Fruit fly (Drosophila melanogaster) whole organism, embryonic: Measurements from ENCODE around the gene PDCD-5.

Experiments used
- Ada2b ChIP-seq: fragments of 200-800 bp; sonication (Bioruptor generic); IDR thresholded peaks from 2 replicates; pipeline ENCODE4 v1.3.6; 2022; ENCODE audit warnings: missing biosample characterization, missing genetic modification characterization
- CG10147 ChIP-seq: fragments of 200-800 bp; sonication (Bioruptor generic); optimal IDR thresholded peaks from 2 replicates; lab custom pipeline; 2019; ENCODE audit warnings: missing biosample characterization, mild to moderate bottlenecking, missing genetic modification characterization, moderate library complexity
- CG10959 ChIP-seq: fragments of 200-800 bp; sonication (Bioruptor generic); IDR thresholded peaks from 2 replicates; pipeline ENCODE4 v1.3.6; 2022; ENCODE audit warnings: missing biosample characterization, missing genetic modification characterization
- CG11504 ChIP-seq: fragments of 200-800 bp; sonication (Bioruptor generic); optimal IDR thresholded peaks from 3 replicates; lab custom pipeline; 2019; ENCODE audit warnings: missing biosample characterization, mild to moderate bottlenecking, missing genetic modification characterization, moderate library complexity
- CG12155 ChIP-seq: fragments of 200-800 bp; sonication (Bioruptor generic); optimal IDR thresholded peaks from 3 replicates; lab custom pipeline; 2016; ENCODE audit warnings: missing biosample characterization, missing genetic modification characterization
- CG2678 ChIP-seq: fragments of 200-800 bp; sonication (Bioruptor generic); optimal IDR thresholded peaks from 3 replicates; lab custom pipeline; 2019; ENCODE audit warnings: missing biosample characterization, mild to moderate bottlenecking, missing genetic modification characterization, moderate library complexity
- CG2875 ChIP-seq: fragments of 200-800 bp; sonication (Bioruptor generic); optimal IDR thresholded peaks from 2 replicates; lab custom pipeline; 2017; ENCODE audit warnings: missing biosample characterization, mild to moderate bottlenecking, missing genetic modification characterization, missing genetic modification reagents
- CG32532 ChIP-seq: fragments of 200-800 bp; sonication (Bioruptor generic); IDR thresholded peaks from 2 replicates; pipeline ENCODE4 v1.3.6; 2022; ENCODE audit warnings: missing biosample characterization, missing genetic modification characterization
- CG32767 ChIP-seq: fragments of 200-800 bp; sonication (Bioruptor generic); IDR thresholded peaks from 2 replicates; pipeline ENCODE4 v1.3.6; 2022; ENCODE audit warnings: missing biosample characterization, missing genetic modification characterization
- CG34224 ChIP-seq: fragments of 200-800 bp; sonication (Bioruptor generic); IDR thresholded peaks from 3 replicates; pipeline ENCODE4 v1.3.6; 2022; ENCODE audit warnings: missing biosample characterization, missing genetic modification characterization; ENCODE audit not compliant: partially characterized antibody
- CG4854 ChIP-seq: fragments of 200-800 bp; sonication (Bioruptor generic); optimal IDR thresholded peaks from 2 replicates; lab custom pipeline; 2016; ENCODE audit warnings: missing biosample characterization, missing genetic modification characterization, inconsistent platforms
- CG7357 ChIP-seq: fragments of 200-800 bp; sonication (Bioruptor generic); IDR thresholded peaks from 3 replicates; pipeline ENCODE4 v1.3.6; 2022; ENCODE audit warnings: missing biosample characterization, missing genetic modification characterization
- CG9609 ChIP-seq: fragments of 200-800 bp; sonication (Bioruptor generic); optimal IDR thresholded peaks from 3 replicates; lab custom pipeline; 2016; ENCODE audit warnings: missing biosample characterization, missing genetic modification characterization
- D ChIP-seq, 2 experiments: fragments of 200-800 bp in 1 of 2; fragments of >200 bp in 1 of 2; sonication (Bioruptor generic) in 1 of 2; optimal IDR thresholded peaks; 2 replicates in 1 of 2; 3 replicates in 1 of 2; lab custom pipeline; 2017; ENCODE audit warnings: mild to moderate bottlenecking in 1 of 2, missing biosample characterization in 1 of 2, missing genetic modification characterization in 1 of 2, missing genetic modification reagents in 1 of 2
- Dip3 ChIP-seq: fragments of 200-800 bp; sonication (Bioruptor generic); optimal IDR thresholded peaks from 3 replicates; lab custom pipeline; 2016; ENCODE audit warnings: missing biosample characterization, missing genetic modification characterization
- Dll ChIP-seq: fragments of 200-800 bp; sonication (Bioruptor generic); IDR thresholded peaks from 4 replicates; pipeline ENCODE4 v1.3.6; 2022; ENCODE audit warnings: missing biosample characterization, missing genetic modification characterization; ENCODE audit not compliant: partially characterized antibody
- E2f2 ChIP-seq: fragments of 200-800 bp; sonication (Bioruptor generic); IDR thresholded peaks from 2 replicates; pipeline ENCODE4 v1.3.6; 2022; ENCODE audit warnings: missing biosample characterization, missing genetic modification characterization
- Elba2 ChIP-seq: fragments of 200-800 bp; sonication (Bioruptor generic); optimal IDR thresholded peaks from 3 replicates; lab custom pipeline; 2016; ENCODE audit warnings: missing biosample characterization, missing genetic modification characterization
- Fer1 ChIP-seq: fragments of 200-800 bp; sonication (Bioruptor generic); optimal IDR thresholded peaks from 2 replicates; lab custom pipeline; 2017; ENCODE audit warnings: missing biosample characterization, mild to moderate bottlenecking, missing genetic modification characterization
- Gsc ChIP-seq: fragments of 200-800 bp; sonication (Bioruptor generic); IDR thresholded peaks from 2 replicates; pipeline ENCODE4 v1.3.6; 2022; ENCODE audit warnings: missing biosample characterization, missing genetic modification characterization
- HLH3B ChIP-seq: fragments of 200-800 bp; sonication (Bioruptor generic); IDR thresholded peaks from 2 replicates; pipeline ENCODE4 v1.3.6; 2022; ENCODE audit warnings: missing biosample characterization, missing genetic modification characterization
- Hey ChIP-seq: fragments of 200-800 bp; sonication (Bioruptor generic); optimal IDR thresholded peaks from 3 replicates; lab custom pipeline; 2018; ENCODE audit warnings: missing biosample characterization, mild to moderate bottlenecking, missing genetic modification characterization
- Lpt ChIP-seq: fragments of >200 bp; optimal IDR thresholded peaks from 2 replicates; lab custom pipeline; 2018; ENCODE audit warnings: missing biosample characterization, missing genetic modification characterization
- Pdp1 ChIP-seq, 2 experiments: fragments of 200-800 bp; sonication (Bioruptor generic); optimal IDR thresholded peaks; 3 replicates each; lab custom pipeline; 2016; ENCODE audit warnings: missing biosample characterization in 2 of 2, missing genetic modification characterization in 2 of 2, mild to moderate bottlenecking in 1 of 2, moderate library complexity in 1 of 2
- Sry-β ChIP-seq: fragments of 200-800 bp; sonication (Bioruptor generic); optimal IDR thresholded peaks from 2 replicates; lab custom pipeline; 2018; ENCODE audit warnings: missing biosample characterization, mild to moderate bottlenecking, missing genetic modification characterization, moderate library complexity
- Tbp ChIP-seq: fragments of >200 bp; optimal IDR thresholded peaks from 2 replicates; lab custom pipeline; 2018; ENCODE audit warnings: missing biosample characterization, missing genetic modification characterization
- Xbp1 ChIP-seq: fragments of 200-800 bp; sonication (Bioruptor generic); optimal IDR thresholded peaks from 3 replicates; lab custom pipeline; 2016; ENCODE audit warnings: missing biosample characterization, mild to moderate bottlenecking, missing genetic modification characterization
- bbx ChIP-seq: fragments of 200-800 bp; sonication (Bioruptor generic); IDR thresholded peaks from 2 replicates; pipeline ENCODE4 v1.3.6; 2022; ENCODE audit warnings: missing biosample characterization, missing genetic modification characterization; ENCODE audit not compliant: partially characterized antibody
- btn ChIP-seq: fragments of 200-800 bp; sonication (Bioruptor generic); optimal IDR thresholded peaks from 2 replicates; lab custom pipeline; 2016; ENCODE audit warnings: missing biosample characterization, missing genetic modification characterization
- cato ChIP-seq: fragments of 200-800 bp; sonication (Bioruptor generic); optimal IDR thresholded peaks from 2 replicates; lab custom pipeline; 2016; ENCODE audit warnings: missing biosample characterization, missing genetic modification characterization, borderline replicate concordance
- crol ChIP-seq: fragments of 200-800 bp; sonication (Bioruptor generic); IDR thresholded peaks from 2 replicates; pipeline ENCODE4 v1.3.6; 2022; ENCODE audit warnings: missing biosample characterization, missing genetic modification characterization
- cwo ChIP-seq: fragments of 200-800 bp; sonication (Bioruptor generic); optimal IDR thresholded peaks from 3 replicates; lab custom pipeline; 2017; ENCODE audit warnings: missing biosample characterization, missing genetic modification characterization, mild to moderate bottlenecking, moderate library complexity, missing genetic modification reagents
- dati ChIP-seq: fragments of 200-800 bp; sonication (Bioruptor generic); IDR thresholded peaks from 2 replicates; pipeline ENCODE4 v1.3.6; 2022; ENCODE audit warnings: missing biosample characterization, missing genetic modification characterization
- dysf ChIP-seq: fragments of 200-800 bp; sonication (Bioruptor generic); IDR thresholded peaks from 3 replicates; pipeline ENCODE4 v1.3.6; 2022; ENCODE audit warnings: missing biosample characterization, missing genetic modification characterization
- fd102C ChIP-seq: fragments of 200-800 bp; sonication (Bioruptor generic); optimal IDR thresholded peaks from 2 replicates; lab custom pipeline; 2018; ENCODE audit warnings: missing biosample characterization, mild to moderate bottlenecking, missing genetic modification characterization, moderate library complexity
- hbn ChIP-seq: fragments of 200-800 bp; sonication (Bioruptor generic); IDR thresholded peaks from 2 replicates; pipeline ENCODE4 v1.3.6; 2022; ENCODE audit warnings: missing biosample characterization, missing genetic modification characterization; ENCODE audit not compliant: partially characterized antibody
- knrl ChIP-seq: fragments of 200-800 bp; sonication (Bioruptor generic); IDR thresholded peaks from 3 replicates; pipeline ENCODE4 v1.3.6; 2022; ENCODE audit warnings: missing biosample characterization, missing genetic modification characterization; ENCODE audit not compliant: partially characterized antibody
- lmd ChIP-seq: fragments of 200-800 bp; sonication (Bioruptor generic); IDR thresholded peaks from 2 replicates; pipeline ENCODE4 v1.3.6; 2022; ENCODE audit warnings: missing biosample characterization, missing genetic modification characterization
- nau ChIP-seq: fragments of 200-800 bp; sonication (Bioruptor generic); optimal IDR thresholded peaks from 3 replicates; lab custom pipeline; 2017; ENCODE audit warnings: missing biosample characterization, mild to moderate bottlenecking, missing genetic modification characterization, missing genetic modification reagents
- nmo ChIP-seq: fragments of 200-800 bp; sonication (Bioruptor generic); optimal IDR thresholded peaks from 2 replicates; lab custom pipeline; 2018; ENCODE audit warnings: missing biosample characterization, mild to moderate bottlenecking, missing genetic modification characterization, moderate library complexity
- row ChIP-seq: fragments of 200-800 bp; sonication (Bioruptor generic); IDR thresholded peaks from 3 replicates; pipeline ENCODE4 v1.3.6; 2022; ENCODE audit warnings: missing biosample characterization, missing genetic modification characterization
- schlank ChIP-seq: fragments of 200-800 bp; sonication (Bioruptor generic); optimal IDR thresholded peaks from 2 replicates; lab custom pipeline; 2018; ENCODE audit warnings: missing biosample characterization, mild to moderate bottlenecking, missing genetic modification characterization
- scrt ChIP-seq: fragments of 200-800 bp; sonication (Bioruptor generic); optimal IDR thresholded peaks from 2 replicates; lab custom pipeline; 2018; ENCODE audit warnings: missing biosample characterization, mild to moderate bottlenecking, missing genetic modification characterization, moderate library complexity
- sens ChIP-seq: fragments of 200-800 bp; sonication (Bioruptor generic); peaks from one replicate; lab custom pipeline; 2016; ENCODE audit warnings: missing biosample characterization, missing genetic modification characterization
- seq ChIP-seq: fragments of 200-800 bp; sonication (Bioruptor generic); IDR thresholded peaks from 2 replicates; pipeline ENCODE4 v1.3.6; 2022; ENCODE audit warnings: missing biosample characterization, missing genetic modification characterization
- shn ChIP-seq: fragments of 200-800 bp; sonication (Bioruptor generic); optimal IDR thresholded peaks from 3 replicates; lab custom pipeline; 2016; ENCODE audit warnings: missing biosample characterization, missing genetic modification characterization
- sim ChIP-seq: fragments of 200-800 bp; sonication (Bioruptor generic); IDR thresholded peaks from 2 replicates; pipeline ENCODE4 v1.3.6; 2022; ENCODE audit warnings: missing biosample characterization, missing genetic modification characterization
- toy ChIP-seq: fragments of 200-800 bp; sonication (Bioruptor generic); IDR thresholded peaks from 2 replicates; pipeline ENCODE4 v1.3.6; 2022; ENCODE audit warnings: missing biosample characterization, missing genetic modification characterization
- z ChIP-seq: fragments of 200-800 bp; sonication (Bioruptor generic); IDR thresholded peaks from 3 replicates; pipeline ENCODE4 v1.3.6; 2022; ENCODE audit warnings: missing biosample characterization, missing genetic modification characterization

PDCD-5 gene

dm6 chr3L:16228659-16229205 lies 3.1 kb downstream of the PDCD-5 start, which contains the start of gene Tmx3 (continued):
- no peak for TF ChIP-seq bbx (GFP tag; lab: Robert Waterston, UW)
- TF ChIP-seq Fer1, result no peak
- TF ChIP-seq Elba2 (GFP tag; lab: Kevin White, UChicago), result peak; percentile 59
- TF ChIP-seq Xbp1, result peak; percentile 93
- TF ChIP-seq row (GFP tag; lab: Robert Waterston, UW), result peak; percentile 94
- no peak for TF ChIP-seq hbn (GFP tag; lab: Robert Waterston, UW)
- TF ChIP-seq cwo, result peak; percentile 90
- TF ChIP-seq btn (GFP tag; lab: Kevin White, UChicago), result no peak
- no peak for TF ChIP-seq CG34224
- TF ChIP-seq CG12155 (GFP tag; lab: Kevin White, UChicago), result peak; percentile 87
- TF ChIP-seq shn (GFP tag; lab: Kevin White, UChicago), result peak; percentile 17
- TF ChIP-seq D (optimal IDR thresholded peaks at IDR 0.05; lab: Kevin White, UChicago), result no peak
- peak; percentile 68 for TF ChIP-seq D (GFP tag; optimal IDR thresholded peaks at IDR 0.05; lab: Kevin White, UChicago)
- TF ChIP-seq toy, result peak; percentile 72; the same call in 1 of the 2 replicates
- TF ChIP-seq Hey (tag; lab: Kevin White, UChicago), result no peak
- TF ChIP-seq HLH3B (GFP tag; lab: Robert Waterston, UW), result peak; percentile 92
- TF ChIP-seq CG32767 (GFP tag; lab: Robert Waterston, UW), result peak; percentile 83
- TF ChIP-seq CG2875 (GFP tag; lab: Kevin White, UChicago), result peak; percentile 54
- peak; percentile 73 for TF ChIP-seq E2f2 (GFP tag; lab: Robert Waterston, UW)
- peak; percentile 39 for TF ChIP-seq nau (GFP tag; lab: Kevin White, UChicago)
- TF ChIP-seq sens (GFP tag; lab: Kevin White, UChicago), result peak; percentile 92
- peak; percentile 92; the same call in 2 of the 3 replicates for TF ChIP-seq dysf (GFP tag; lab: Robert Waterston, UW)
- TF ChIP-seq Gsc (GFP tag; lab: Robert Waterston, UW), result no peak
- peak; percentile 91 for TF ChIP-seq CG11504 (tag; lab: Kevin White, UChicago)
- 0 out of 2 replicates have a peak, but pooled peaks have one; percentile 50 for TF ChIP-seq sim
- peak; percentile 72 for TF ChIP-seq Dip3 (GFP tag; lab: Kevin White, UChicago)
- peak; percentile 73 for TF ChIP-seq cato (GFP tag; lab: Kevin White, UChicago)
- TF ChIP-seq lmd (GFP tag; lab: Robert Waterston, UW), result peak; percentile 93
- TF ChIP-seq seq, result peak; percentile 58
- peak; percentile 27 for TF ChIP-seq schlank (tag; lab: Kevin White, UChicago)
- no peak; the same call in 2 of the 3 replicates for TF ChIP-seq knrl (GFP tag; lab: Robert Waterston, UW)
- TF ChIP-seq fd102C (GFP tag; lab: Kevin White, UChicago), result no peak
- peak; percentile 92 for TF ChIP-seq CG2678 (tag; lab: Kevin White, UChicago)
- TF ChIP-seq Ada2b (GFP tag; lab: Robert Waterston, UW), result peak; percentile 68
- TF ChIP-seq dati, result peak; percentile 72
- TF ChIP-seq CG7357 (GFP tag; lab: Robert Waterston, UW), result peak; percentile 77
- TF ChIP-seq z (GFP tag; lab: Robert Waterston, UW), result no peak
- 0 out of 4 replicates have a peak, but pooled peaks have one; percentile 38 for TF ChIP-seq Dll (GFP tag; lab: Robert Waterston, UW)
- peak; percentile 99 for TF ChIP-seq CG10959 (GFP tag; lab: Robert Waterston, UW)
- TF ChIP-seq CG10147, result peak; percentile 88
- TF ChIP-seq Lpt (GFP tag; lab: Kevin White, UChicago), result no peak
- TF ChIP-seq CG4854, result peak; percentile 50
- peak; percentile 96 for TF ChIP-seq nmo (GFP tag; lab: Kevin White, UChicago)
- TF ChIP-seq scrt (GFP tag; lab: Kevin White, UChicago), result peak; percentile 67
- TF ChIP-seq Pdp1 (GFP tag; optimal IDR thresholded peaks at IDR 0.05; lab: Kevin White, UChicago), result peak in 1 of 2 experiments; percentile 66
- peak; percentile 62 for TF ChIP-seq CG9609 (GFP tag; lab: Kevin White, UChicago)
- 0 out of 2 replicates have a peak, but pooled peaks have one; percentile 20 for TF ChIP-seq crol (GFP tag; lab: Robert Waterston, UW)
- TF ChIP-seq CG32532 (GFP tag; lab: Robert Waterston, UW), result peak; percentile 96
- TF ChIP-seq Sry-β (GFP tag; lab: Kevin White, UChicago), result no peak
- TF ChIP-seq Tbp (GFP tag; lab: Kevin White, UChicago), result no peak
